Worm (Caenorhabditis elegans): Measurements from ENCODE around the gene pisy-1.
A peak's percentile ranks its signal among the peaks of the same experiment; 100 is the strongest.

pisy-1 gene

ce11 chrII:12738284-12739201 lies at the start of gene pisy-1:
Gene pisy-1 (minus strand): TSS chrII:12738334.
- no peak for TF ChIP-seq tbx-37 (GFP tag; conservative IDR thresholded peaks at IDR 0.05)
- TF ChIP-seq hmbx-1 (tag; optimal IDR thresholded peaks at IDR 0.05), result no peak
- no peak for TF ChIP-seq hmg-4 (GFP tag; optimal IDR thresholded peaks at IDR 0.05)
- TF ChIP-seq ama-1 (optimal IDR thresholded peaks at IDR 0.05), result no peak
- TF ChIP-seq pes-1 (GFP tag; IDR thresholded peaks at IDR 0.05), result no peak
- no peak for TF ChIP-seq scrt-1 (GFP tag; IDR thresholded peaks at IDR 0.05)
- TF ChIP-seq tbx-11 (GFP tag; IDR thresholded peaks at IDR 0.05), result no peak
- TF ChIP-seq ceh-36 (tag; optimal IDR thresholded peaks at IDR 0.05), result no peak
- TF ChIP-seq tra-4 (tag; optimal IDR thresholded peaks at IDR 0.05), result no peak
- no peak for TF ChIP-seq hnd-1 (tag; optimal IDR thresholded peaks at IDR 0.05)
- no peak for TF ChIP-seq F13C5.2 (tag; optimal IDR thresholded peaks at IDR 0.05)
- no peak for TF ChIP-seq flt-1 (GFP tag; IDR thresholded peaks at IDR 0.05)
- TF ChIP-seq ets-7 (tag; optimal IDR thresholded peaks at IDR 0.05), result no peak
- TF ChIP-seq ceh-13 (GFP tag; optimal IDR thresholded peaks at IDR 0.05), result no peak
- TF ChIP-seq sea-1 (GFP tag; conservative IDR thresholded peaks at IDR 0.05), result no peak
- TF ChIP-seq B0310.2 (tag; optimal IDR thresholded peaks at IDR 0.05), result no peak
- no peak for TF ChIP-seq aly-1 (tag; optimal IDR thresholded peaks at IDR 0.05)

ce11 chrII:12787831-12788248 lies 49.7 kb upstream of the pisy-1 start, which contains the start of gene alkb-7:
Gene alkb-7 (minus strand): TSS chrII:12788153.
- TF ChIP-seq B0310.2 (tag; optimal IDR thresholded peaks at IDR 0.05) (peak; percentile 24), ets-7 (tag; optimal IDR thresholded peaks at IDR 0.05) (no peak), tra-4 (tag; optimal IDR thresholded peaks at IDR 0.05) (peak; percentile 22), pes-1 (GFP tag; IDR thresholded peaks at IDR 0.05) (0 out of 2 replicates have a peak, but pooled peaks have one; percentile 20), aly-1 (tag; optimal IDR thresholded peaks at IDR 0.05) (no peak), hmg-4 (GFP tag; optimal IDR thresholded peaks at IDR 0.05) (no peak), ama-1 (optimal IDR thresholded peaks at IDR 0.05) (peak; percentile 79), ceh-13 (GFP tag; optimal IDR thresholded peaks at IDR 0.05) (no peak), tbx-37 (GFP tag; conservative IDR thresholded peaks at IDR 0.05) (no peak), flt-1 (GFP tag; IDR thresholded peaks at IDR 0.05) (no peak), sea-1 (GFP tag; conservative IDR thresholded peaks at IDR 0.05) (no peak), scrt-1 (GFP tag; IDR thresholded peaks at IDR 0.05) (no peak), hmbx-1 (tag; optimal IDR thresholded peaks at IDR 0.05) (no peak), hnd-1 (tag; optimal IDR thresholded peaks at IDR 0.05) (no peak), tbx-11 (GFP tag; IDR thresholded peaks at IDR 0.05) (no peak), F13C5.2 (tag; optimal IDR thresholded peaks at IDR 0.05) (peak; percentile 14), ceh-36 (tag; optimal IDR thresholded peaks at IDR 0.05) (no peak)

ce11 chrII:12785391-12785790 lies 47.3 kb upstream of the pisy-1 start, which contains the start of gene Y46G5A.15:
Gene Y46G5A.15 (minus strand): TSS chrII:12785416.
- no peak for TF ChIP-seq B0310.2 (tag; optimal IDR thresholded peaks at IDR 0.05)
- TF ChIP-seq sea-1 (GFP tag; conservative IDR thresholded peaks at IDR 0.05), result no peak
- no peak for TF ChIP-seq hnd-1 (tag; optimal IDR thresholded peaks at IDR 0.05)
- no peak for TF ChIP-seq hmg-4 (GFP tag; optimal IDR thresholded peaks at IDR 0.05)
- TF ChIP-seq pes-1 (GFP tag; IDR thresholded peaks at IDR 0.05), result no peak

- TF ChIP-seq flt-1 (GFP tag; IDR thresholded peaks at IDR 0.05), result peak; percentile 36; the same call in 1 of the 2 replicates
- 0 out of 2 replicates have a peak, but pooled peaks have one; percentile 13 for TF ChIP-seq sea-1 (GFP tag; conservative IDR thresholded peaks at IDR 0.05)
Observed at ce11 chrII:12778374-12778773, 40.2 kb upstream of the pisy-1 start.

ce11 chrII:12776379-12776778 lies 38.2 kb upstream of the pisy-1 start, which contains the start of gene Y46G5A.34:
Gene Y46G5A.34 (plus strand): TSS chrII:12776679.
- no peak for TF ChIP-seq tbx-37 (GFP tag; conservative IDR thresholded peaks at IDR 0.05)
- no peak for TF ChIP-seq tbx-11 (GFP tag; IDR thresholded peaks at IDR 0.05)
- TF ChIP-seq tra-4 (tag; optimal IDR thresholded peaks at IDR 0.05), result no peak
- no peak for TF ChIP-seq ets-7 (tag; optimal IDR thresholded peaks at IDR 0.05)
- no peak for TF ChIP-seq hmbx-1 (tag; optimal IDR thresholded peaks at IDR 0.05)
- TF ChIP-seq ama-1 (optimal IDR thresholded peaks at IDR 0.05), result no peak
- TF ChIP-seq flt-1 (GFP tag; IDR thresholded peaks at IDR 0.05), result no peak
- TF ChIP-seq hmg-4 (GFP tag; optimal IDR thresholded peaks at IDR 0.05), result no peak
- no peak for TF ChIP-seq B0310.2 (tag; optimal IDR thresholded peaks at IDR 0.05)
- no peak for TF ChIP-seq aly-1 (tag; optimal IDR thresholded peaks at IDR 0.05)
- no peak for TF ChIP-seq pes-1 (GFP tag; IDR thresholded peaks at IDR 0.05)
- no peak for TF ChIP-seq ceh-36 (tag; optimal IDR thresholded peaks at IDR 0.05)
- no peak for TF ChIP-seq sea-1 (GFP tag; conservative IDR thresholded peaks at IDR 0.05)
- TF ChIP-seq hnd-1 (tag; optimal IDR thresholded peaks at IDR 0.05), result no peak

- TF ChIP-seq ets-7 (tag; optimal IDR thresholded peaks at IDR 0.05) (no peak), flt-1 (GFP tag; IDR thresholded peaks at IDR 0.05) (no peak), hmg-4 (GFP tag; optimal IDR thresholded peaks at IDR 0.05) (no peak), sea-1 (GFP tag; conservative IDR thresholded peaks at IDR 0.05) (no peak), pes-1 (GFP tag; IDR thresholded peaks at IDR 0.05) (no peak), scrt-1 (GFP tag; IDR thresholded peaks at IDR 0.05) (no peak), tbx-37 (GFP tag; conservative IDR thresholded peaks at IDR 0.05) (no peak), hnd-1 (tag; optimal IDR thresholded peaks at IDR 0.05) (no peak), tra-4 (tag; optimal IDR thresholded peaks at IDR 0.05) (no peak), ama-1 (optimal IDR thresholded peaks at IDR 0.05) (no peak), ceh-13 (GFP tag; optimal IDR thresholded peaks at IDR 0.05) (no peak), aly-1 (tag; optimal IDR thresholded peaks at IDR 0.05) (no peak)
Observed at ce11 chrII:12774402-12774801, 36.3 kb upstream of the pisy-1 start, which contains the start of gene Y46G5A.14. Gene Y46G5A.14 (plus strand): TSS chrII:12774702.

ce11 chrII:12769947-12770346 lies 31.8 kb upstream of the pisy-1 start:
- TF ChIP-seq sea-1 (GFP tag; conservative IDR thresholded peaks at IDR 0.05), result no peak
- no peak for TF ChIP-seq ceh-36 (tag; optimal IDR thresholded peaks at IDR 0.05)
- TF ChIP-seq pes-1 (GFP tag; IDR thresholded peaks at IDR 0.05), result no peak
- no peak for TF ChIP-seq F13C5.2 (tag; optimal IDR thresholded peaks at IDR 0.05)
- no peak for TF ChIP-seq B0310.2 (tag; optimal IDR thresholded peaks at IDR 0.05)
- no peak for TF ChIP-seq flt-1 (GFP tag; IDR thresholded peaks at IDR 0.05)
- no peak for TF ChIP-seq hmg-4 (GFP tag; optimal IDR thresholded peaks at IDR 0.05)
- TF ChIP-seq tra-4 (tag; optimal IDR thresholded peaks at IDR 0.05), result no peak
